Fruit fly (Drosophila melanogaster) whole organism, embryonic: ENCODE measurements around the gene sni.

Source experiments
- Adf1 ChIP-seq: fragments of 200-800 bp; sonication (Bioruptor generic); IDR thresholded peaks from 2 replicates; pipeline ENCODE4 v1.3.6; 2022; ENCODE audit warnings: missing biosample characterization, missing genetic modification characterization
- Atf3 ChIP-seq: fragments of 200-800 bp; sonication (Bioruptor generic); optimal IDR thresholded peaks from 3 replicates; lab custom pipeline; 2016; ENCODE audit warnings: missing biosample characterization, missing genetic modification characterization
- B-H1 ChIP-seq: fragments of 200-800 bp; sonication (Bioruptor generic); IDR thresholded peaks from 3 replicates; pipeline ENCODE4 v1.3.6; 2022; ENCODE audit warnings: missing biosample characterization, missing genetic modification characterization
- CG10209 ChIP-seq: fragments of 200-800 bp; sonication (Bioruptor generic); optimal IDR thresholded peaks from 3 replicates; lab custom pipeline; 2017; ENCODE audit warnings: missing biosample characterization, mild to moderate bottlenecking, missing genetic modification characterization, missing genetic modification reagents
- CG10267 ChIP-seq: fragments of 200-800 bp; sonication (Bioruptor generic); optimal IDR thresholded peaks from 2 replicates; lab custom pipeline; 2018; ENCODE audit warnings: missing biosample characterization, mild to moderate bottlenecking, missing genetic modification characterization, moderate library complexity
- CG11560 ChIP-seq: fragments of 200-800 bp; sonication (Bioruptor generic); IDR thresholded peaks from 3 replicates; pipeline ENCODE4 v1.3.6; 2022; ENCODE audit warnings: missing biosample characterization, missing genetic modification characterization
- CG12236 ChIP-seq: fragments of 200-800 bp; sonication (Bioruptor generic); optimal IDR thresholded peaks from 2 replicates; lab custom pipeline; 2016; ENCODE audit warnings: missing biosample characterization, missing genetic modification characterization
- CG12659 ChIP-seq: fragments of 200-800 bp; sonication (Bioruptor generic); optimal IDR thresholded peaks from 3 replicates; lab custom pipeline; 2017; ENCODE audit warnings: mild to moderate bottlenecking, missing biosample characterization, missing genetic modification reagents, missing genetic modification characterization
- CG13123 ChIP-seq: fragments of 200-800 bp; sonication (Bioruptor generic); optimal IDR thresholded peaks from 2 replicates; lab custom pipeline; 2016; ENCODE audit warnings: missing biosample characterization, missing genetic modification characterization
- CG14860 ChIP-seq: fragments of 200-800 bp; sonication (Bioruptor generic); IDR thresholded peaks from 3 replicates; pipeline ENCODE4 v1.3.6; 2022; ENCODE audit warnings: missing biosample characterization, missing genetic modification characterization; ENCODE audit not compliant: partially characterized antibody
- CG17186 ChIP-seq: fragments of 200-800 bp; sonication (Bioruptor generic); optimal IDR thresholded peaks from 3 replicates; lab custom pipeline; 2017; ENCODE audit warnings: missing biosample characterization, missing genetic modification reagents, missing genetic modification characterization
- CG17385 ChIP-seq: fragments of 200-800 bp; sonication (Bioruptor generic); optimal IDR thresholded peaks from 3 replicates; lab custom pipeline; 2018; ENCODE audit warnings: missing biosample characterization, mild to moderate bottlenecking, missing genetic modification characterization
- CG2120 ChIP-seq: fragments of 200-800 bp; sonication (Bioruptor generic); optimal IDR thresholded peaks from 3 replicates; lab custom pipeline; 2016; ENCODE audit warnings: missing biosample characterization, missing genetic modification characterization
- CG2712 ChIP-seq: fragments of 200-800 bp; optimal IDR thresholded peaks from 3 replicates; lab custom pipeline; 2019; ENCODE audit warnings: missing biosample characterization, mild to moderate bottlenecking, missing genetic modification characterization, moderate library complexity
- CG3065 ChIP-seq: fragments of 200-800 bp; sonication (Bioruptor generic); optimal IDR thresholded peaks from 2 replicates; lab custom pipeline; 2016; ENCODE audit warnings: missing biosample characterization, missing genetic modification characterization
- CG33557 ChIP-seq: fragments of 200-800 bp; sonication (Bioruptor generic); optimal IDR thresholded peaks from 2 replicates; lab custom pipeline; 2019; ENCODE audit warnings: missing biosample characterization, mild to moderate bottlenecking, missing genetic modification characterization, moderate library complexity
- CG3726 ChIP-seq: fragments of 200-800 bp; sonication (Bioruptor generic); IDR thresholded peaks from 3 replicates; pipeline ENCODE4, ENCODE4 v1.3.6; 2022; ENCODE audit warnings: missing biosample characterization, missing genetic modification characterization
- CG3847 ChIP-seq: fragments of 200-800 bp; sonication (Bioruptor generic); IDR thresholded peaks from 2 replicates; pipeline ENCODE4 v1.3.6; 2022; ENCODE audit warnings: missing biosample characterization, missing genetic modification characterization
- CG5245 ChIP-seq: fragments of 200-800 bp; sonication (Bioruptor generic); optimal IDR thresholded peaks from 3 replicates; lab custom pipeline; 2016; ENCODE audit warnings: missing biosample characterization, missing genetic modification characterization
- CG6654 ChIP-seq: fragments of 200-800 bp; sonication (Bioruptor generic); optimal IDR thresholded peaks from 2 replicates; lab custom pipeline; 2017; ENCODE audit warnings: missing biosample characterization, mild to moderate bottlenecking, missing genetic modification characterization
- CG6689 ChIP-seq: fragments of 200-800 bp; sonication (Bioruptor generic); IDR thresholded peaks from 2 replicates; pipeline ENCODE4 v1.3.6; 2022; ENCODE audit warnings: missing biosample characterization, missing genetic modification characterization
- CG7271 ChIP-seq: fragments of 200-800 bp; sonication (Bioruptor generic); optimal IDR thresholded peaks from 2 replicates; lab custom pipeline; 2018; ENCODE audit warnings: missing biosample characterization, mild to moderate bottlenecking, missing genetic modification characterization, moderate library complexity
- CG7372 ChIP-seq: fragments of 200-800 bp; sonication (Bioruptor generic); IDR thresholded peaks from 2 replicates; pipeline ENCODE4 v1.3.6; 2022; ENCODE audit warnings: missing biosample characterization, missing genetic modification characterization
- CG7786 ChIP-seq: fragments of 200-800 bp; sonication (Bioruptor generic); optimal IDR thresholded peaks from 2 replicates; lab custom pipeline; 2016; ENCODE audit warnings: missing biosample characterization, missing genetic modification characterization
- CG9727 ChIP-seq: fragments of 200-800 bp; sonication (Bioruptor generic); optimal IDR thresholded peaks from 3 replicates; lab custom pipeline; 2017; ENCODE audit warnings: missing biosample characterization, mild to moderate bottlenecking, missing genetic modification characterization
- CG9797 ChIP-seq: fragments of 200-800 bp; sonication (Bioruptor generic); optimal IDR thresholded peaks from 3 replicates; lab custom pipeline; 2018; ENCODE audit warnings: missing biosample characterization, mild to moderate bottlenecking, missing genetic modification characterization
- CTCF ChIP-seq: fragments of 200-800 bp; sonication (Bioruptor generic); optimal IDR thresholded peaks from 2 replicates; lab custom pipeline; 2017; ENCODE audit warnings: missing biosample characterization, mild to moderate bottlenecking, missing genetic modification characterization, moderate library complexity
- Mes4 ChIP-seq: fragments of 200-800 bp; sonication (Bioruptor generic); optimal IDR thresholded peaks from 2 replicates; lab custom pipeline; 2016; ENCODE audit warnings: missing biosample characterization, missing genetic modification characterization
- Neu2 ChIP-seq: fragments of 200-800 bp; sonication (Bioruptor generic); optimal IDR thresholded peaks from 3 replicates; lab custom pipeline; 2016; ENCODE audit warnings: missing biosample characterization, missing genetic modification characterization, borderline replicate concordance
- Ravus ChIP-seq: fragments of 200-800 bp; sonication (Bioruptor generic); IDR thresholded peaks from 2 replicates; pipeline ENCODE4 v1.3.6; 2022; ENCODE audit warnings: missing biosample characterization, missing genetic modification characterization
- Scr ChIP-seq: fragments of 200-800 bp; sonication (Bioruptor generic); IDR thresholded peaks from 2 replicates; pipeline ENCODE4 v1.3.6; 2022; ENCODE audit warnings: missing biosample characterization, missing genetic modification characterization; ENCODE audit not compliant: partially characterized antibody
- Side ChIP-seq: fragments of 200-800 bp; sonication (Bioruptor generic); optimal IDR thresholded peaks from 2 replicates; lab custom pipeline; 2016; ENCODE audit warnings: missing biosample characterization, missing genetic modification characterization
- Sry-β ChIP-seq: fragments of 200-800 bp; sonication (Bioruptor generic); optimal IDR thresholded peaks from 2 replicates; lab custom pipeline; 2018; ENCODE audit warnings: missing biosample characterization, mild to moderate bottlenecking, missing genetic modification characterization, moderate library complexity
- TFAM ChIP-seq: fragments of 200-800 bp; sonication (Bioruptor generic); optimal IDR thresholded peaks from 2 replicates; lab custom pipeline; 2017; ENCODE audit warnings: missing biosample characterization, missing genetic modification characterization, inconsistent platforms
- br ChIP-seq: fragments of >200 bp; optimal IDR thresholded peaks from 2 replicates; lab custom pipeline; 2017
- chm ChIP-seq: fragments of 200-800 bp; sonication (Bioruptor generic); IDR thresholded peaks from 2 replicates; pipeline ENCODE4 v1.3.6; 2022; ENCODE audit warnings: missing biosample characterization, missing genetic modification characterization
- corto ChIP-seq: fragments of 200-800 bp; sonication (Bioruptor generic); optimal IDR thresholded peaks from 2 replicates; lab custom pipeline; 2016; ENCODE audit warnings: missing biosample characterization, mild to moderate bottlenecking, missing genetic modification characterization, moderate library complexity
- dan ChIP-seq: fragments of 200-800 bp; sonication (Bioruptor generic); IDR thresholded peaks from 2 replicates; pipeline ENCODE4 v1.3.6; 2022; ENCODE audit warnings: missing biosample characterization, missing genetic modification characterization
- fu2 ChIP-seq: fragments of 200-800 bp; sonication (Bioruptor generic); optimal IDR thresholded peaks from 2 replicates; lab custom pipeline; 2016; ENCODE audit warnings: missing biosample characterization, missing genetic modification characterization
- gfzf ChIP-seq: fragments of 200-800 bp; sonication (Bioruptor generic); optimal IDR thresholded peaks from 2 replicates; lab custom pipeline; 2016; ENCODE audit warnings: missing biosample characterization, mild to moderate bottlenecking, missing genetic modification characterization, moderate library complexity
- inv ChIP-seq: fragments of 200-800 bp; sonication (Bioruptor generic); IDR thresholded peaks from 2 replicates; pipeline ENCODE4 v1.3.6; 2022; ENCODE audit warnings: missing biosample characterization, missing genetic modification characterization; ENCODE audit not compliant: partially characterized antibody
- knrl ChIP-seq: fragments of 200-800 bp; sonication (Bioruptor generic); IDR thresholded peaks from 3 replicates; pipeline ENCODE4 v1.3.6; 2022; ENCODE audit warnings: missing biosample characterization, missing genetic modification characterization; ENCODE audit not compliant: partially characterized antibody
- maf-S ChIP-seq: fragments of 200-800 bp; sonication (Bioruptor generic); optimal IDR thresholded peaks from 2 replicates; lab custom pipeline; 2016; ENCODE audit warnings: missing biosample characterization, missing genetic modification characterization
- peb ChIP-seq: fragments of 200-800 bp; sonication (Bioruptor generic); IDR thresholded peaks from 2 replicates; pipeline ENCODE4 v1.3.6; 2022; ENCODE audit warnings: missing biosample characterization, missing genetic modification characterization
- pfk ChIP-seq: fragments of 200-800 bp; sonication (Bioruptor generic); optimal IDR thresholded peaks from 2 replicates; lab custom pipeline; 2018; ENCODE audit warnings: missing biosample characterization, mild to moderate bottlenecking, missing genetic modification characterization, moderate library complexity
- pum ChIP-seq: fragments of 200-800 bp; sonication (Bioruptor generic); optimal IDR thresholded peaks from 2 replicates; lab custom pipeline; 2016; ENCODE audit warnings: missing biosample characterization, missing genetic modification characterization
- ro ChIP-seq: fragments of 200-800 bp; sonication (Bioruptor generic); IDR thresholded peaks from 2 replicates; pipeline ENCODE4 v1.3.6; 2022; ENCODE audit warnings: missing biosample characterization, missing genetic modification characterization
- scrt ChIP-seq: fragments of 200-800 bp; sonication (Bioruptor generic); optimal IDR thresholded peaks from 2 replicates; lab custom pipeline; 2018; ENCODE audit warnings: missing biosample characterization, mild to moderate bottlenecking, missing genetic modification characterization, moderate library complexity
- seq ChIP-seq: fragments of 200-800 bp; sonication (Bioruptor generic); IDR thresholded peaks from 2 replicates; pipeline ENCODE4 v1.3.6; 2022; ENCODE audit warnings: missing biosample characterization, missing genetic modification characterization
- slbo ChIP-seq: fragments of 200-800 bp; sonication (Bioruptor generic); IDR thresholded peaks from 2 replicates; pipeline ENCODE4 v1.3.6; 2022; ENCODE audit warnings: missing biosample characterization, missing genetic modification characterization
- ttk ChIP-seq: fragments of 200-800 bp; sonication (Bioruptor generic); IDR thresholded peaks from 2 replicates; pipeline ENCODE4 v2.1.2; 2022; ENCODE audit warnings: missing biosample characterization, missing genetic modification characterization
- vnd ChIP-seq: fragments of 200-800 bp; sonication (Bioruptor generic); IDR thresholded peaks from 3 replicates; pipeline ENCODE4 v1.3.6; 2022; ENCODE audit warnings: missing biosample characterization, missing genetic modification characterization; ENCODE audit not compliant: partially characterized antibody
- wdn ChIP-seq: fragments of 200-800 bp; sonication (Bioruptor generic); IDR thresholded peaks from 2 replicates; pipeline ENCODE4 v1.3.6; 2022; ENCODE audit warnings: missing biosample characterization, missing genetic modification characterization

Gene sni

dm6 chrX:8243251-8243650 lies 565 bp downstream of the sni start:
- TF ChIP-seq vnd (GFP tag; lab: Robert Waterston, UW) (no peak), CG3847 (no peak), CG33557 (GFP tag; lab: Kevin White, UChicago) (no peak), CG12236 (GFP tag; lab: Kevin White, UChicago) (no peak), CG3065 (GFP tag; lab: Kevin White, UChicago) (no peak), CG9727 (GFP tag; lab: Kevin White, UChicago) (no peak), CG11560 (tag; lab: Robert Waterston, UW) (no peak), CG12659 (GFP tag; lab: Kevin White, UChicago) (no peak), wdn (GFP tag; lab: Robert Waterston, UW) (no peak), CTCF (GFP tag; lab: Kevin White, UChicago) (no peak), pfk (no peak), CG17385 (GFP tag; lab: Kevin White, UChicago) (no peak), CG17186 (GFP tag; lab: Kevin White, UChicago) (peak; percentile 68), pum (GFP tag; lab: Kevin White, UChicago) (no peak), scrt (GFP tag; lab: Kevin White, UChicago) (no peak), maf-S (no peak), CG10267 (tag; lab: Kevin White, UChicago) (no peak), B-H1 (GFP tag; lab: Robert Waterston, UW) (no peak), CG7271 (tag; lab: Kevin White, UChicago) (no peak), slbo (GFP tag; lab: Robert Waterston, UW) (no peak), br (lab: Kevin White, UChicago) (no peak), CG5245 (GFP tag; lab: Kevin White, UChicago) (no peak), peb (GFP tag; lab: Robert Waterston, UW) (no peak), Neu2 (GFP tag; lab: Kevin White, UChicago) (no peak), Adf1 (GFP tag; lab: Robert Waterston, UW) (peak; percentile 53), Sry-β (GFP tag; lab: Kevin White, UChicago) (no peak), CG13123 (no peak), seq (GFP tag; lab: Robert Waterston, UW) (no peak), ro (GFP tag; lab: Robert Waterston, UW) (no peak), Atf3 (GFP tag; lab: Kevin White, UChicago) (no peak), CG10209 (GFP tag; lab: Kevin White, UChicago) (no peak), Scr (GFP tag; lab: Robert Waterston, UW) (peak; percentile 37), CG14860 (GFP tag; lab: Robert Waterston, UW) (peak; percentile 54; the same call in 2 of the 3 replicates), CG2712 (tag; lab: Kevin White, UChicago) (no peak), CG2120 (GFP tag; lab: Kevin White, UChicago) (no peak), corto (no peak), CG9797 (GFP tag; lab: Kevin White, UChicago) (peak; percentile 10), CG3726 (GFP tag; lab: Robert Waterston, UW) (no peak), TFAM (GFP tag; lab: Kevin White, UChicago) (no peak), inv (GFP tag; lab: Robert Waterston, UW) (0 out of 2 replicates have a peak, but pooled peaks have one; percentile 14), fu2 (GFP tag; lab: Kevin White, UChicago) (no peak), Ravus (GFP tag; lab: Robert Waterston, UW) (no peak), Mes4 (no peak), CG6689 (GFP tag; lab: Robert Waterston, UW) (no peak), knrl (no peak), Side (no peak), ttk (no peak), CG7372 (GFP tag; lab: Robert Waterston, UW) (no peak), chm (GFP tag; lab: Robert Waterston, UW) (no peak), dan (GFP tag; lab: Robert Waterston, UW) (no peak), gfzf (GFP tag; lab: Kevin White, UChicago) (peak; percentile 42), CG7786 (GFP tag; lab: Kevin White, UChicago) (no peak), CG6654 (GFP tag; lab: Kevin White, UChicago) (no peak)
